Fruit fly (Drosophila melanogaster) whole organism, embryonic: Measurements from ENCODE around the gene CG33093.

ENCODE experiments used
- CG17912 ChIP-seq: fragments of 200-800 bp; sonication (Bioruptor generic); optimal IDR thresholded peaks from 2 replicates; lab custom pipeline; 2018; ENCODE audit warnings: missing biosample characterization, mild to moderate bottlenecking, missing genetic modification characterization
- CoRest ChIP-seq: fragments of 200-800 bp; sonication (Bioruptor generic); optimal IDR thresholded peaks from 3 replicates; lab custom pipeline; 2018; ENCODE audit warnings: missing biosample characterization, mild to moderate bottlenecking, missing genetic modification characterization, moderate library complexity
- D ChIP-seq, 2 experiments: fragments of 200-800 bp in 1 of 2; fragments of >200 bp in 1 of 2; sonication (Bioruptor generic) in 1 of 2; optimal IDR thresholded peaks; 2 replicates in 1 of 2; 3 replicates in 1 of 2; lab custom pipeline; 2017; ENCODE audit warnings: mild to moderate bottlenecking in 1 of 2, missing biosample characterization in 1 of 2, missing genetic modification characterization in 1 of 2, missing genetic modification reagents in 1 of 2
- caup ChIP-seq: fragments of 200-800 bp; sonication (Bioruptor generic); optimal IDR thresholded peaks from 3 replicates; lab custom pipeline; 2017; ENCODE audit warnings: missing biosample characterization, mild to moderate bottlenecking, missing genetic modification characterization, moderate library complexity; ENCODE audit not compliant: severe bottlenecking
- corto ChIP-seq: fragments of 200-800 bp; sonication (Bioruptor generic); optimal IDR thresholded peaks from 2 replicates; lab custom pipeline; 2016; ENCODE audit warnings: missing biosample characterization, mild to moderate bottlenecking, missing genetic modification characterization, moderate library complexity
- gce ChIP-seq: fragments of 200-800 bp; sonication (Bioruptor generic); IDR thresholded peaks from 3 replicates; pipeline ENCODE4 v1.3.6; 2022; ENCODE audit warnings: missing biosample characterization, missing genetic modification characterization
- gsb-n ChIP-seq: fragments of 200-800 bp; sonication (Bioruptor generic); optimal IDR thresholded peaks from 3 replicates; lab custom pipeline; 2018; ENCODE audit warnings: missing biosample characterization, mild to moderate bottlenecking, missing genetic modification characterization

- TF ChIP-seq D (optimal IDR thresholded peaks at IDR 0.05; lab: Kevin White, UChicago) = no peak
- TF ChIP-seq D (GFP tag; optimal IDR thresholded peaks at IDR 0.05; lab: Kevin White, UChicago) = no peak
- TF ChIP-seq CG17912 (GFP tag; lab: Kevin White, UChicago) = no peak
- no peak for TF ChIP-seq caup
- no peak for TF ChIP-seq gsb-n (tag; lab: Kevin White, UChicago)
- TF ChIP-seq CoRest (tag; lab: Kevin White, UChicago) = no peak
- TF ChIP-seq gce (GFP tag; lab: Robert Waterston, UW) = no peak
- no peak for TF ChIP-seq corto (GFP tag; lab: Kevin White, UChicago)
Observed at dm6 chr3R:22576979-22577378, 45.3 kb upstream of the CG33093 start.
